Fruit fly (Drosophila melanogaster) whole organism, embryonic: Measurements from ENCODE around the gene Bsg.
A peak's percentile ranks its signal among the peaks of the same experiment; 100 is the strongest.

Source experiments
- Asciz ChIP-seq: fragments of 200-800 bp; sonication (Bioruptor generic); optimal IDR thresholded peaks from 2 replicates; lab custom pipeline; 2017; ENCODE audit warnings: missing biosample characterization, mild to moderate bottlenecking, missing genetic modification characterization, missing genetic modification reagents
- B-H2 ChIP-seq: fragments of 200-800 bp; sonication (Bioruptor generic); optimal IDR thresholded peaks from 2 replicates; lab custom pipeline; 2018; ENCODE audit warnings: missing biosample characterization, mild to moderate bottlenecking, missing genetic modification characterization
- Bgb ChIP-seq: fragments of 200-800 bp; sonication (Bioruptor generic); IDR thresholded peaks from 2 replicates; pipeline ENCODE4 v1.3.6; 2022; ENCODE audit warnings: missing biosample characterization, missing genetic modification characterization; ENCODE audit not compliant: partially characterized antibody
- CG10979 ChIP-seq: fragments of 200-800 bp; sonication (Bioruptor generic); optimal IDR thresholded peaks from 2 replicates; lab custom pipeline; 2018; ENCODE audit warnings: missing biosample characterization, mild to moderate bottlenecking, missing genetic modification characterization, moderate library complexity
- CG11560 ChIP-seq: fragments of 200-800 bp; sonication (Bioruptor generic); IDR thresholded peaks from 3 replicates; pipeline ENCODE4 v1.3.6; 2022; ENCODE audit warnings: missing biosample characterization, missing genetic modification characterization
- CG12391 ChIP-seq: fragments of 200-800 bp; sonication (Bioruptor generic); optimal IDR thresholded peaks from 3 replicates; lab custom pipeline; 2018; ENCODE audit warnings: missing biosample characterization, mild to moderate bottlenecking, missing genetic modification characterization, moderate library complexity
- CG12769 ChIP-seq: fragments of 200-800 bp; sonication (Bioruptor generic); optimal IDR thresholded peaks from 2 replicates; lab custom pipeline; 2019; ENCODE audit warnings: missing biosample characterization, mild to moderate bottlenecking, missing genetic modification characterization, moderate library complexity
- CG16863 ChIP-seq: fragments of 200-800 bp; sonication (Bioruptor generic); optimal IDR thresholded peaks from 3 replicates; lab custom pipeline; 2016; ENCODE audit warnings: missing biosample characterization, missing genetic modification characterization
- CG2875 ChIP-seq: fragments of 200-800 bp; sonication (Bioruptor generic); optimal IDR thresholded peaks from 2 replicates; lab custom pipeline; 2017; ENCODE audit warnings: missing biosample characterization, mild to moderate bottlenecking, missing genetic modification characterization, missing genetic modification reagents
- CG30403 ChIP-seq: fragments of 200-800 bp; sonication (Bioruptor generic); optimal IDR thresholded peaks from 3 replicates; lab custom pipeline; 2016; ENCODE audit warnings: missing biosample characterization, missing genetic modification characterization
- CG3407 ChIP-seq: fragments of 200-800 bp; sonication (Bioruptor generic); optimal IDR thresholded peaks from 2 replicates; lab custom pipeline; 2018; ENCODE audit warnings: missing biosample characterization, mild to moderate bottlenecking, missing genetic modification characterization
- CG7372 ChIP-seq: fragments of 200-800 bp; sonication (Bioruptor generic); IDR thresholded peaks from 2 replicates; pipeline ENCODE4 v1.3.6; 2022; ENCODE audit warnings: missing biosample characterization, missing genetic modification characterization
- CG7839 ChIP-seq: fragments of 200-800 bp; sonication (Bioruptor generic); optimal IDR thresholded peaks from 3 replicates; lab custom pipeline; 2018; ENCODE audit warnings: missing biosample characterization, mild to moderate bottlenecking, missing genetic modification characterization, moderate library complexity
- CG7928 ChIP-seq: fragments of 200-800 bp; sonication (Bioruptor generic); optimal IDR thresholded peaks from 2 replicates; lab custom pipeline; 2017; ENCODE audit warnings: missing biosample characterization, mild to moderate bottlenecking, missing genetic modification characterization
- CG8089 ChIP-seq: fragments of 200-800 bp; sonication (Bioruptor generic); optimal IDR thresholded peaks from 3 replicates; lab custom pipeline; 2016; ENCODE audit warnings: missing biosample characterization, missing genetic modification characterization
- CG9437 ChIP-seq: fragments of 200-800 bp; sonication (Bioruptor generic); optimal IDR thresholded peaks from 2 replicates; lab custom pipeline; 2018; ENCODE audit warnings: missing biosample characterization, mild to moderate bottlenecking, missing genetic modification characterization
- Dbx ChIP-seq: fragments of 200-800 bp; sonication (Bioruptor generic); IDR thresholded peaks from 3 replicates; pipeline ENCODE4 v1.3.6; 2022; ENCODE audit warnings: missing biosample characterization, missing genetic modification characterization
- Ets65A ChIP-seq: fragments of 200-800 bp; sonication (Bioruptor generic); peaks from one replicate; lab custom pipeline; 2016; ENCODE audit warnings: missing biosample characterization, missing genetic modification characterization
- Hr51 ChIP-seq, 2 experiments: fragments of 200-800 bp; sonication (Bioruptor generic); optimal IDR thresholded peaks; 2 replicates in 1 of 2; 3 replicates in 1 of 2; lab custom pipeline; 2016 to 2018; ENCODE audit warnings: missing biosample characterization in 2 of 2, missing genetic modification characterization in 2 of 2, mild to moderate bottlenecking in 1 of 2, moderate library complexity in 1 of 2
- Lpt ChIP-seq: fragments of >200 bp; optimal IDR thresholded peaks from 2 replicates; lab custom pipeline; 2018; ENCODE audit warnings: missing biosample characterization, missing genetic modification characterization
- MBD-R2 ChIP-seq: fragments of 200-800 bp; sonication (Bioruptor generic); IDR thresholded peaks from 2 replicates; pipeline ENCODE4 v1.3.6; 2022; ENCODE audit warnings: missing biosample characterization, missing genetic modification characterization
- Myb ChIP-seq: fragments of 200-800 bp; sonication (Bioruptor generic); optimal IDR thresholded peaks from 2 replicates; lab custom pipeline; 2016; ENCODE audit warnings: missing biosample characterization, missing genetic modification characterization
- Nf-YA ChIP-seq: fragments of 200-800 bp; sonication (Bioruptor generic); IDR thresholded peaks from 2 replicates; pipeline ENCODE4 v1.3.6; 2022; ENCODE audit warnings: missing biosample characterization, missing genetic modification characterization
- Optix ChIP-seq: fragments of 200-800 bp; sonication (Bioruptor generic); IDR thresholded peaks from 3 replicates; pipeline ENCODE4 v1.3.6; 2022; ENCODE audit warnings: missing biosample characterization, missing genetic modification characterization
- Pdp1 ChIP-seq, 2 experiments: fragments of 200-800 bp; sonication (Bioruptor generic); optimal IDR thresholded peaks; 3 replicates each; lab custom pipeline; 2016; ENCODE audit warnings: missing biosample characterization in 2 of 2, missing genetic modification characterization in 2 of 2, mild to moderate bottlenecking in 1 of 2, moderate library complexity in 1 of 2
- Rfx ChIP-seq: fragments of 200-800 bp; sonication (Bioruptor generic); IDR thresholded peaks from 2 replicates; pipeline ENCODE4 v1.3.6; 2022; ENCODE audit warnings: missing biosample characterization, missing genetic modification characterization
- Scr ChIP-seq: fragments of 200-800 bp; sonication (Bioruptor generic); IDR thresholded peaks from 2 replicates; pipeline ENCODE4 v1.3.6; 2022; ENCODE audit warnings: missing biosample characterization, missing genetic modification characterization; ENCODE audit not compliant: partially characterized antibody
- Stat92E ChIP-seq, 3 experiments: fragments of >200 bp in 2 of 3; fragments of 200-800 bp in 1 of 3; sonication (Bioruptor generic) in 1 of 3; optimal IDR thresholded peaks; 2 replicates each; lab custom pipeline; 2017 to 2019; ENCODE audit warnings: missing biosample characterization in 3 of 3, missing genetic modification characterization in 3 of 3, mild to moderate bottlenecking in 1 of 3, moderate library complexity in 1 of 3
- chinmo ChIP-seq: fragments of 200-800 bp; sonication (Bioruptor generic); IDR thresholded peaks from 4 replicates; pipeline ENCODE4 v1.3.6; 2022; ENCODE audit warnings: missing biosample characterization, missing genetic modification characterization; ENCODE audit not compliant: partially characterized antibody
- crc ChIP-seq: fragments of 200-800 bp; sonication (Bioruptor generic); optimal IDR thresholded peaks from 2 replicates; lab custom pipeline; 2016; ENCODE audit warnings: missing biosample characterization, missing genetic modification characterization
- crol ChIP-seq: fragments of 200-800 bp; sonication (Bioruptor generic); IDR thresholded peaks from 2 replicates; pipeline ENCODE4 v1.3.6; 2022; ENCODE audit warnings: missing biosample characterization, missing genetic modification characterization
- eve ChIP-seq, 2 experiments: fragments of >200 bp; optimal IDR thresholded peaks; 2 replicates each; lab custom pipeline; 2017; ENCODE audit warnings: missing biosample characterization in 2 of 2, missing genetic modification characterization in 2 of 2
- fd96Cb ChIP-seq: fragments of 200-800 bp; sonication (Bioruptor generic); optimal IDR thresholded peaks from 2 replicates; lab custom pipeline; 2018; ENCODE audit warnings: missing biosample characterization, mild to moderate bottlenecking, missing genetic modification characterization, moderate library complexity
- grn ChIP-seq: fragments of 200-800 bp; sonication (Bioruptor generic); optimal IDR thresholded peaks from 3 replicates; lab custom pipeline; 2017; ENCODE audit warnings: missing biosample characterization, missing genetic modification characterization
- hbn ChIP-seq: fragments of 200-800 bp; sonication (Bioruptor generic); IDR thresholded peaks from 2 replicates; pipeline ENCODE4 v1.3.6; 2022; ENCODE audit warnings: missing biosample characterization, missing genetic modification characterization; ENCODE audit not compliant: partially characterized antibody
- hkb ChIP-seq, 2 experiments: fragments of 200-800 bp in 1 of 2; fragments of >200 bp in 1 of 2; sonication (Bioruptor generic) in 1 of 2; IDR thresholded peaks in 1 of 2; optimal IDR thresholded peaks in 1 of 2; 2 replicates each; pipeline versions ENCODE4 v1.3.6 to Lab custom; 2017 to 2022; ENCODE audit warnings: missing biosample characterization in 1 of 2, missing genetic modification characterization in 1 of 2
- maf-S ChIP-seq: fragments of 200-800 bp; sonication (Bioruptor generic); optimal IDR thresholded peaks from 2 replicates; lab custom pipeline; 2016; ENCODE audit warnings: missing biosample characterization, missing genetic modification characterization
- otp ChIP-seq: fragments of 200-800 bp; sonication (Bioruptor generic); IDR thresholded peaks from 3 replicates; pipeline ENCODE4, ENCODE4 v1.3.6; 2022; ENCODE audit warnings: missing biosample characterization, missing genetic modification characterization
- pros ChIP-seq: fragments of 200-800 bp; sonication (Bioruptor generic); optimal IDR thresholded peaks from 3 replicates; lab custom pipeline; 2019; ENCODE audit warnings: missing biosample characterization, mild to moderate bottlenecking, missing genetic modification characterization, moderate library complexity
- sd ChIP-seq: fragments of 200-800 bp; sonication (Bioruptor generic); optimal IDR thresholded peaks from 3 replicates; lab custom pipeline; 2018; ENCODE audit warnings: missing biosample characterization, mild to moderate bottlenecking, missing genetic modification characterization, moderate library complexity
- sr ChIP-seq: fragments of 200-800 bp; sonication (Bioruptor generic); IDR thresholded peaks from 3 replicates; pipeline ENCODE4 v1.3.6; 2022; ENCODE audit warnings: missing biosample characterization, missing genetic modification characterization
- sug ChIP-seq: fragments of 200-800 bp; optimal IDR thresholded peaks from 2 replicates; lab custom pipeline; 2019; ENCODE audit warnings: missing biosample characterization, mild to moderate bottlenecking, missing genetic modification characterization, moderate library complexity
- yki ChIP-seq: fragments of >200 bp; optimal IDR thresholded peaks from 3 replicates; lab custom pipeline; 2018

Bsg gene

DNA sequence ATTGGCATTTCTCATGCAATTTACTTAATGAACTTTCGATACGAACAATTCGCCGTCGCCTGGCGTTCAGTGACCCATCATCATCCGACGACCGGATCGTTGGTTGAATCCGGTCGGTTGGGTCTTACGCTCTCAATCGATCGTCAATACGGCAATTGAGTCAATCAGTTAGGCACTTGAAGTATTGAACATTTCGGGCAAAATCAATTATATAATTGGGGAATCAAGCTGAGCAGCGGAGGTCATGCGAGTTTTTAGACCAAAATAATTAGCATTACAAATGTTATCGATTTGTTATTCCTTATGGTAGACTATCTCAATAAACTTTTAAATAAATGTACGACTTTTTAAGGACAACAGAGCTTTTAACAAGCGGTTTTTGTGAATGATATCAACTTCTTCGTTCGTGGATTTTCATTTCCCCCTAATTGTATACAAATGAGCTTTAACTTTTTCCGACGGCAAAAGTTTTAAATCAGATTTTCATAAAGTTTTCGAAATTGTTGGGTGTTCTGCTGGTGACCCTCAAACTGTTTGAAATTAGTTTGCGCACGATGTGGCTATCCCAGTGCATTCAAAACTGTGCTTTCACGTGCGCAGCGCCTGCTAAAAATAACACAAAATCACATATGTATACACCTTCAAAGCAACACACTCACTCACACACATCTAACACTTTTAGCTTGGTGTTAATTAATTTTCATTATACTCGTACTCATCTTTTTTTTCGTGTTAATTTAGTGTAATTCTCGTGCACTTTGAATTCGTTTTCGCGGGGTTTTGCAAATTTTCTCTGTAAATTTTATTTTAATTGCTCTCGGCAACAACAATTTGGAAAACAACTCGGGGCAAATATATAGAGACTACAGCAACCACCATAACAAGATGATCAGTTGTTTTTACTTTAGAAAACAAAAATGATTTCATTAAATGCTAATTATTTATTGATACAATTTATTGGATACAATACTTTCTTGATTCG, 15.0 kb downstream of the Bsg start (continued):
- no peak for TF ChIP-seq maf-S (GFP tag; lab: Kevin White, UChicago)
- TF ChIP-seq CG30403 (GFP tag; lab: Kevin White, UChicago), result no peak
- TF ChIP-seq CG11560 (tag; lab: Robert Waterston, UW), result no peak
- TF ChIP-seq CG8089, result no peak
- TF ChIP-seq CG2875 (GFP tag; lab: Kevin White, UChicago), result no peak
- no peak for TF ChIP-seq Scr
- no peak for TF ChIP-seq hkb (optimal IDR thresholded peaks at IDR 0.05; lab: Kevin White, UChicago)
- TF ChIP-seq hkb (GFP tag; IDR thresholded peaks at IDR 0.05; lab: Robert Waterston, UW), result no peak
- TF ChIP-seq Lpt (GFP tag; lab: Kevin White, UChicago), result no peak
- TF ChIP-seq Asciz (GFP tag; lab: Kevin White, UChicago), result peak; percentile 30
- TF ChIP-seq MBD-R2 (GFP tag; lab: Robert Waterston, UW), result no peak
- peak; percentile 4 for TF ChIP-seq CG12391 (tag; lab: Kevin White, UChicago)
- TF ChIP-seq CG7839, result no peak
- TF ChIP-seq Hr51 (GFP tag; optimal IDR thresholded peaks at IDR 0.05; lab: Kevin White, UChicago), result peak in 1 of 2 experiments; percentile 2
- TF ChIP-seq grn (GFP tag; lab: Kevin White, UChicago), result no peak
- no peak for TF ChIP-seq crc (GFP tag; lab: Kevin White, UChicago)
- TF ChIP-seq, all 482 proteins: peak for 21

DNA sequence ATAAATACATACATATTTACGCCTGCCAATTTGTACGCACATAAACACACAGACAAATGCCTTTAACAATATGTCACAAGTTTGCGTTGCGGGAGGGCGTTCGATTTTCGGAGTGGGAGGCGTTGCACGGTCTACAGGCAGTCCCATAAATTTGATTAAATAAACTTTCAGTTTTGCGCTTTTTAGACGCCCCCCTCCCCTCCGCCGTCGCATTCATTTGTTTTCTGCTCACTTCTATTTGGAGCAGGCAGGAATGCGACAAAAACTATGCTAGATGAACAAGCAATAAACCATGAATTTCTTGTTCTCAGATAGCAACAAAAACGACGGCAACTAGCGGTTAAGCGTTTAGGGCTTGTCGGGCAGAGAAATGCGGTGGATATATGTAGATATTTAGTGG, 15.8 kb downstream of the Bsg start:
- TF ChIP-seq Nf-YA (GFP tag; lab: Robert Waterston, UW), result 0 out of 2 replicates have a peak, but pooled peaks have one; percentile 7
- peak; percentile 95 for TF ChIP-seq sd
- TF ChIP-seq Rfx (GFP tag; lab: Robert Waterston, UW), result 0 out of 2 replicates have a peak, but pooled peaks have one; percentile 10
- TF ChIP-seq sug (tag; lab: Kevin White, UChicago), result peak; percentile 60
- TF ChIP-seq chinmo (GFP tag; lab: Robert Waterston, UW), result peak; percentile 67; the same call in 1 of the 4 replicates
- TF ChIP-seq Optix (GFP tag; lab: Robert Waterston, UW), result no peak
- TF ChIP-seq Dbx (GFP tag; lab: Robert Waterston, UW), result peak; percentile 34; the same call in 1 of the 3 replicates
- TF ChIP-seq yki (lab: Kevin White, UChicago), result no peak
- no peak for TF ChIP-seq CG3407 (GFP tag; lab: Kevin White, UChicago)
- peak; percentile 28; the same call in 1 of the 2 replicates for TF ChIP-seq crol
- no peak for TF ChIP-seq hbn
- TF ChIP-seq Lpt (GFP tag; lab: Kevin White, UChicago), result no peak
- 0 out of 3 replicates have a peak, but pooled peaks have one; percentile 3 for TF ChIP-seq sr (GFP tag; lab: Robert Waterston, UW)
- TF ChIP-seq CG12769, result peak; percentile 73

DNA sequence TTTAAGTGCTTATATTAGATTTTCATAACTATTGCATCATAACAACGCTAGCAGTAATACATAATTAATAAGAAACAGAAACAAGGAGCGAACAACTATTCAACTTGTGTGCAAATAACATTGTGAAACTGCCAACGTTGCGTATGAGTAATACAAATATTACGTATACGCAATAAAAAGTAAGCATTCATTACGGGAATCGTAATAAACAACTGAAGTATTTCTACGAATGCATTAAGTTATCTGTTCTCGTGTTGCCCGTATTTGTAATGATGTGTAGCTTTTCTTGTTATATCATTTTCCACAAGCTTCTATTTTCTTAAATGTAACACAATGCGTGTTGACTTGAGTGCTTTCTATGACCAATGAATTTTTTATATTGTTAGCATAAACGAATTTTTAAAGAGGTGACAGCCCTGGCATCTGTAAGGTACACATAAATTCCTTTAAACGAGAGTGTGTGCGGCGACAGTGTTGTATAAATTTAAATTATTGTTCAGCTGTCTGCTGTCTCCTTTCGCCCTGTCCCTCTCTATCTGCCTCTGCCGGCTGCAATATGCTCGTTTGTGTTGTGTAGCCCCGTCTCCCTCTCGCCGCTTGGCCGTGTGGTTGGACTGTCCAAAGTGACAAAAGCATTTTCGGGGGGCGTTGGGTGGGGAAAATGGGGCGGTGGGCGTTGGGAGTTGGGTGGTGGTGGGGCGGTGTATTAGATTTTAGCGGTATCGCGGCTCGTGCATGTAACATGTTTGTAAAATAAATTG, 16.6 kb downstream of the Bsg start:
- peak in 1 of 2 experiments; percentile 38 for TF ChIP-seq eve (GFP tag; optimal IDR thresholded peaks at IDR 0.05; lab: Kevin White, UChicago)
- 0 out of 2 replicates have a peak, but pooled peaks have one; percentile 14 for TF ChIP-seq Scr
- 0 out of 2 replicates have a peak, but pooled peaks have one; percentile 25 for TF ChIP-seq Bgb (GFP tag; lab: Robert Waterston, UW)
- TF ChIP-seq otp (GFP tag; lab: Robert Waterston, UW), result 0 out of 3 replicates have a peak, but pooled peaks have one; percentile 23
- peak; percentile 68 for TF ChIP-seq sd
- TF ChIP-seq CG9437, result peak; percentile 42
- peak; percentile 45 for TF ChIP-seq CG10979 (tag; lab: Kevin White, UChicago)
- no peak for TF ChIP-seq CG7928
- TF ChIP-seq fd96Cb (tag; lab: Kevin White, UChicago), result no peak
- no peak for TF ChIP-seq Stat92E (GFP tag; optimal IDR thresholded peaks at IDR 0.05; lab: Kevin White, UChicago)
- TF ChIP-seq chinmo (GFP tag; lab: Robert Waterston, UW), result peak; percentile 84
- TF ChIP-seq pros (GFP tag; lab: Kevin White, UChicago), result no peak
- peak in 1 of 2 experiments; percentile 53 for TF ChIP-seq Pdp1 (GFP tag; optimal IDR thresholded peaks at IDR 0.05; lab: Kevin White, UChicago)
- no peak for TF ChIP-seq CG16863 (GFP tag; lab: Kevin White, UChicago)
- no peak for TF ChIP-seq Myb (GFP tag; lab: Kevin White, UChicago)
- peak; percentile 71 for TF ChIP-seq Ets65A (GFP tag; lab: Kevin White, UChicago)
- TF ChIP-seq CG7372, result peak; percentile 85
- TF ChIP-seq B-H2 (GFP tag; lab: Kevin White, UChicago), result no peak
